Fruit fly (Drosophila melanogaster): ENCODE results near the gene comt.

comt gene

DNA sequence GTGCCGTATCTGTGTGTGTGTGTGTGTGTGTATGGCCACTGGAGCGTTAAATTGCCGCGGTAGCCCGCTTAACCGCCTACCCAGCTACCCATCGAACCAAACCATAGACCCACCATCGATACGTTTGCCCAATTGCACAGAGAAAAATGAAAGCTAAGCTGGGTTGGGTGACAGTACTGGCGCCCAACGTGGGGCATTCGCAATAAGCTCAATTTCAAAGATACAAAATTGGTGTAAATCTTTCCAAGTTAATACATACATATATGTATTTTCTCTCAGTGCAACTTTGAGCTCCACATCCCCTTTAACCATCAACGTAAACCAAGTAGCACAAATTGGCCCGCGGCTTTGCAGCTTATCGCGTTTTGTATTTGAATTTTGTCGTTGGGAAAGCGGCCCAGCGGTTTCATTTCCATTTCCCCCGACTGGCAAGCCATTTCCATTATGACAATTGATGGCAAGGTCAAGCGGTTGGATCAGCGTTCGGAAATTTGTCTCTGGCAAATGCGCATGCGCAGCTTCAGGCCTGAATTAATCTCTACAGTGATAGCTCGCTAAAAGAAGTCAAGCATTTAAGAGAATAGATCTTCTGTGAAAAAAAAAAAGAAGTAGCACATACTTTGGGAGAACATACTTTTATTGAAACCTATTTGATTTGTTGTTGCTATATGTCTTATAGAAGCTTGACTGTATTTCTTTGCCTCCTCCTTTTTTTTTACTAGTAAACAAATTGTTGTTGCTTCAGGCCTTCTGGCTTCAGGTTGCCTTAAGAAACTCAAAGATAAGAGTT lies 26.2 kb upstream of the comt start (continued):
- TF ChIP-seq CG14667 (GFP tag; IDR thresholded peaks at IDR 0.05) (peak; percentile 76), sens (GFP tag) (peak; percentile 96), croc (GFP tag; conservative IDR thresholded peaks at IDR 0.05) (peak; percentile 55; the same call in 2 of the 3 replicates), crc (GFP tag; optimal IDR thresholded peaks at IDR 0.05) (peak; percentile 44), Six4 (GFP tag; optimal IDR thresholded peaks at IDR 0.05) (peak; percentile 39), Sin3A (optimal IDR thresholded peaks at IDR 0.05) (no peak), CG6254 (GFP tag; optimal IDR thresholded peaks at IDR 0.05) (peak; percentile 45), pho (GFP tag; optimal IDR thresholded peaks at IDR 0.05) (peak; percentile 27), tin (GFP tag; optimal IDR thresholded peaks at IDR 0.05) (peak; percentile 66), wek (GFP tag; optimal IDR thresholded peaks at IDR 0.05) (peak; percentile 42), kni (GFP tag; optimal IDR thresholded peaks at IDR 0.05) (no peak), maf-S (GFP tag; optimal IDR thresholded peaks at IDR 0.05) (peak; percentile 47), run (tag; optimal IDR thresholded peaks at IDR 0.05) (peak; percentile 32), lola (GFP tag; optimal IDR thresholded peaks at IDR 0.05) (peak in 1 of 3 experiments; percentile 45), Nf-YA (GFP tag; IDR thresholded peaks at IDR 0.05) (peak; percentile 71), Doc3 (GFP tag; IDR thresholded peaks at IDR 0.05; ENCODE audit: partially characterized antibody) (no peak), CG7987 (GFP tag; optimal IDR thresholded peaks at IDR 0.05) (no peak), CG10209 (GFP tag; optimal IDR thresholded peaks at IDR 0.05) (peak; percentile 72), cato (GFP tag; optimal IDR thresholded peaks at IDR 0.05; ENCODE audit: borderline replicate concordance) (peak; percentile 24), chinmo (GFP tag; IDR thresholded peaks at IDR 0.05; ENCODE audit: partially characterized antibody) (0 out of 4 replicates have a peak, but pooled peaks have one; percentile 53), Hr39 (optimal IDR thresholded peaks at IDR 0.05) (no peak), ham (GFP tag; IDR thresholded peaks at IDR 0.05) (no peak), slp2 (GFP tag; optimal IDR thresholded peaks at IDR 0.05) (peak; percentile 33), sug (tag; optimal IDR thresholded peaks at IDR 0.05) (peak; percentile 0), ara (GFP tag; IDR thresholded peaks at IDR 0.05) (peak; percentile 76), CG10147 (GFP tag; optimal IDR thresholded peaks at IDR 0.05) (no peak), CG11398 (GFP tag; optimal IDR thresholded peaks at IDR 0.05) (peak; percentile 6), lbe (GFP tag; optimal IDR thresholded peaks at IDR 0.05) (no peak), Blimp-1 (GFP tag; optimal IDR thresholded peaks at IDR 0.05) (peak; percentile 64), CG9727 (GFP tag; optimal IDR thresholded peaks at IDR 0.05) (peak; percentile 66), caup (GFP tag; optimal IDR thresholded peaks at IDR 0.05; ENCODE audit: severe bottlenecking) (peak; percentile 60), CG17359 (tag; optimal IDR thresholded peaks at IDR 0.05) (peak; percentile 76), CG6683 (GFP tag; optimal IDR thresholded peaks at IDR 0.05) (peak; percentile 44), gce (GFP tag; IDR thresholded peaks at IDR 0.05) (peak; percentile 88; the same call in 2 of the 3 replicates), her (GFP tag; optimal IDR thresholded peaks at IDR 0.05) (peak; percentile 59), CG42726 (GFP tag; IDR thresholded peaks at IDR 0.05; ENCODE audit: partially characterized antibody) (no peak), Dip2 (GFP tag; IDR thresholded peaks at IDR 0.05) (no peak), gt (GFP tag; IDR thresholded peaks at IDR 0.05) (peak; percentile 47; the same call in 1 of the 2 replicates), CG3407 (GFP tag; optimal IDR thresholded peaks at IDR 0.05) (peak; percentile 70), hth (optimal IDR thresholded peaks at IDR 0.05) (no peak), CG11093 (GFP tag; IDR thresholded peaks at IDR 0.05) (peak; percentile 24; the same call in 1 of the 3 replicates), CG14441 (GFP tag; IDR thresholded peaks at IDR 0.05) (peak; percentile 90), stwl (tag; optimal IDR thresholded peaks at IDR 0.05) (no peak), CG10654 (GFP tag; optimal IDR thresholded peaks at IDR 0.05) (peak; percentile 51), ab (GFP tag; optimal IDR thresholded peaks at IDR 0.05) (peak; percentile 66), bbx (GFP tag; IDR thresholded peaks at IDR 0.05; ENCODE audit: partially characterized antibody) (no peak), CG18011 (GFP tag; optimal IDR thresholded peaks at IDR 0.05) (peak; percentile 1), CG7963 (GFP tag; IDR thresholded peaks at IDR 0.05; ENCODE audit: partially characterized antibody) (no peak), CG2129 (GFP tag; IDR thresholded peaks at IDR 0.05; ENCODE audit: partially characterized antibody) (no peak)
